Worm (Caenorhabditis elegans): ENCODE results near the gene W09D6.4.

DNA sequence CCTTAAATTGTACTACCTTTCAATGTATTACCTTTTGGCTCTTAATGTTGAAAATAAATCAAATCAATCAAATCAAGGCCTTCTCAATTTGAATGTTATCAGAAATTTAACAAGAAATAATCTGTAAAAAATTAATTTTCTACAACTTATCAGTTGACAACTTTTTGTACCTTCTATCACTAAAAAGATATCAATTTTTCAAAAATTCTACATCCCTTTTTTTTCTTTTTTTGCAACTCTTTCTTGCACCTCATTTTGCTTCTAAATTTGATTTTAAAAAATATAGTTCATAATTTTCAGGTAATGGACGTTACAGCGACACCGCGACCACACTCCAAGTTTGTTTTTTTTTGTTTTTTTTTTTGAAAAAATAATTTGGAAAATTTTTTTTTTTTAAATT, 8.6 kb downstream of the W09D6.4 start, which contains the start of gene W09D6.5:
- TF ChIP-seq dao-5 (tag; optimal IDR thresholded peaks at IDR 0.05) (no peak), W03F9.2 (tag; optimal IDR thresholded peaks at IDR 0.05) (no peak)
